Worm (Caenorhabditis elegans): Measurements from ENCODE around the gene F57E7.2.

DNA sequence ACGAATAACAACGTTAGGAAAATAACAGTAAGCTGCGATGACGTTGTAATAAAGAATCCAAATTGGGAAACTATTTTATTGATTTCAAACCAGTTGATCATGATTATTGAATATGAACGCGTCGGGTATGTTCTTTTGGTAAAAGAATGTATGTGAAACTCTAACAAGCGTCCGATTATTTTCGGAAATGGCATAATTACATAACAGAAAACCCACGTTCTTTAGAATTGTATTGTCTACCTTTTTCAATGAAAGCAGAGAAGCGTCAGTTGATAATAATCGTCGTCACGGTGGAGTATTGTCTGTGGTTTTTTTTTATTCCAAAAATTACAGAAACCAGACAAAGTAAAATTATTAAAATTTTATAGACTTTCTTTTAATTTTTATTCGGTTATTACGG, 27.9 kb downstream of the F57E7.2 start, which contains the start of gene str-14:
- TF ChIP-seq elt-2 (tag; optimal IDR thresholded peaks at IDR 0.05) (no peak), nhr-11 (tag; optimal IDR thresholded peaks at IDR 0.05) (no peak)

Measured in whole organism, L1 larva.